Worm (Caenorhabditis elegans) whole organism, L1 larva: ENCODE measurements around the gene puf-7.

Experiments
- C04F5.9 ChIP-seq: sonication (generic microtip); optimal IDR thresholded peaks from 2 replicates; lab custom pipeline; 2016; ENCODE audit warnings: missing genetic modification characterization, missing compliant biosample characterization
- C16A3.4 ChIP-seq: fragments of 150-350 bp; optimal IDR thresholded peaks from 2 replicates; lab custom pipeline; 2014; ENCODE audit warnings: missing biosample characterization, missing genetic modification characterization
- C34B4.2 ChIP-seq: sonication (generic microtip); optimal IDR thresholded peaks from 2 replicates; lab custom pipeline; 2017; ENCODE audit warnings: mild to moderate bottlenecking, missing genetic modification characterization, missing compliant biosample characterization
- F16B12.6 ChIP-seq: fragments of 150-350 bp; optimal IDR thresholded peaks from 2 replicates; lab custom pipeline; 2014; ENCODE audit warnings: missing biosample characterization, missing genetic modification characterization
- Y116A8C.19 ChIP-seq: sonication (generic microtip); optimal IDR thresholded peaks from 2 replicates; lab custom pipeline; 2016; ENCODE audit warnings: missing compliant biosample characterization, missing genetic modification characterization, borderline replicate concordance
- ceh-63 ChIP-seq: fragments of 200-800 bp; sonication (Bioruptor generic); optimal IDR thresholded peaks from 2 replicates; lab custom pipeline; 2018; ENCODE audit warnings: mild to moderate bottlenecking, missing genetic modification characterization, missing compliant biosample characterization
- ceh-8 ChIP-seq: fragments of 200-800 bp; sonication (Bioruptor generic); optimal IDR thresholded peaks from 2 replicates; lab custom pipeline; 2018; ENCODE audit warnings: mild to moderate bottlenecking, missing genetic modification characterization, moderate library complexity, missing compliant biosample characterization
- dsc-1 ChIP-seq: sonication (generic microtip); optimal IDR thresholded peaks from 2 replicates; lab custom pipeline; 2016; ENCODE audit warnings: mild to moderate bottlenecking, missing genetic modification characterization, missing compliant biosample characterization
- efl-1 ChIP-seq, 4 experiments: fragments of 150-350 bp; optimal IDR thresholded peaks in 3 of 4; peaks in 1 of 4; 1 replicate in 1 of 4; 2 replicates in 3 of 4; lab custom pipeline; 2014; ENCODE audit warnings: missing biosample characterization in 2 of 4, missing genetic modification characterization in 2 of 4, missing genetic modification reagents in 2 of 4
- efl-3 ChIP-seq: fragments of 200-800 bp; sonication (Bioruptor generic); optimal IDR thresholded peaks from 2 replicates; lab custom pipeline; 2018; ENCODE audit warnings: mild to moderate bottlenecking, missing genetic modification characterization, missing compliant biosample characterization
- elt-3 ChIP-seq, 6 experiments: fragments of 150-350 bp in 1 of 6; sonication (generic microtip); optimal IDR thresholded peaks; 2 replicates each; lab custom pipeline; 2017 to 2018; ENCODE audit warnings: missing biosample characterization in 6 of 6, missing genetic modification characterization in 6 of 6, inconsistent platforms in 1 of 6
- fkh-4 ChIP-seq: sonication (generic microtip); optimal IDR thresholded peaks from 2 replicates; lab custom pipeline; 2016; ENCODE audit warnings: missing compliant biosample characterization, missing genetic modification characterization, borderline replicate concordance
- fos-1 ChIP-seq: fragments of 150-350 bp; optimal IDR thresholded peaks from 2 replicates; lab custom pipeline; 2014; ENCODE audit warnings: missing biosample characterization, missing genetic modification characterization
- hlh-17 ChIP-seq: fragments of 200-800 bp; sonication (Bioruptor generic); optimal IDR thresholded peaks from 2 replicates; lab custom pipeline; 2018; ENCODE audit warnings: missing genetic modification characterization, mild to moderate bottlenecking, missing compliant biosample characterization, moderate library complexity, borderline replicate concordance
- hpl-2 ChIP-seq: fragments of 150-350 bp; optimal IDR thresholded peaks from 2 replicates; lab custom pipeline; 2014; ENCODE audit warnings: missing biosample characterization, missing genetic modification reagents, missing genetic modification characterization
- lin-13 ChIP-seq: fragments of 150-350 bp; optimal IDR thresholded peaks from 2 replicates; lab custom pipeline; 2014; ENCODE audit warnings: missing biosample characterization, missing genetic modification reagents, missing genetic modification characterization
- lin-14 ChIP-seq: fragments of 200-800 bp; sonication (Bioruptor generic); optimal IDR thresholded peaks from 2 replicates; lab custom pipeline; 2018; ENCODE audit warnings: mild to moderate bottlenecking, missing genetic modification characterization, moderate library complexity, missing compliant biosample characterization
- lin-35 ChIP-seq, 2 experiments: fragments of 150-350 bp; optimal IDR thresholded peaks; 2 replicates each; lab custom pipeline; 2014; ENCODE audit warnings: missing biosample characterization in 2 of 2, missing genetic modification characterization in 2 of 2, missing genetic modification reagents in 2 of 2
- lin-39 ChIP-seq: fragments of 150-350 bp; optimal IDR thresholded peaks from 2 replicates; lab custom pipeline; 2014; ENCODE audit warnings: missing biosample characterization, missing genetic modification reagents, missing genetic modification characterization
- lsy-2 ChIP-seq, 2 experiments: fragments of 150-350 bp; optimal IDR thresholded peaks; 2 replicates each; lab custom pipeline; 2014; ENCODE audit warnings: missing biosample characterization in 2 of 2, missing genetic modification characterization in 2 of 2
- nhr-11 ChIP-seq: fragments of 150-350 bp; optimal IDR thresholded peaks from 2 replicates; lab custom pipeline; 2014; ENCODE audit warnings: missing biosample characterization, missing genetic modification characterization
- nhr-20 ChIP-seq: sonication (generic microtip); optimal IDR thresholded peaks from 2 replicates; lab custom pipeline; 2016; ENCODE audit warnings: mild to moderate bottlenecking, missing genetic modification characterization, missing compliant biosample characterization
- nhr-237 ChIP-seq: fragments of 150-350 bp; optimal IDR thresholded peaks from 2 replicates; lab custom pipeline; 2014; ENCODE audit warnings: missing biosample characterization, missing genetic modification characterization
- nhr-84 ChIP-seq: sonication (generic microtip); optimal IDR thresholded peaks from 2 replicates; lab custom pipeline; 2017; ENCODE audit warnings: missing biosample characterization, missing genetic modification characterization
- nhr-90 ChIP-seq: sonication (generic microtip); optimal IDR thresholded peaks from 2 replicates; lab custom pipeline; 2016; ENCODE audit warnings: mild to moderate bottlenecking, missing genetic modification characterization, missing compliant biosample characterization; ENCODE audit not compliant: poor library complexity
- pqm-1 ChIP-seq: sonication (generic microtip); optimal IDR thresholded peaks from 3 replicates; lab custom pipeline; 2017; ENCODE audit warnings: missing biosample characterization, missing genetic modification characterization
- rnt-1 ChIP-seq: sonication (generic microtip); optimal IDR thresholded peaks from 2 replicates; lab custom pipeline; 2016; ENCODE audit warnings: mild to moderate bottlenecking, missing genetic modification characterization, moderate library complexity, missing compliant biosample characterization
- snpc-4 ChIP-seq: fragments of 150-350 bp; optimal IDR thresholded peaks from 2 replicates; lab custom pipeline; 2014; ENCODE audit warnings: missing biosample characterization, missing genetic modification characterization
- snu-23 ChIP-seq: sonication (generic microtip); optimal IDR thresholded peaks from 2 replicates; lab custom pipeline; 2016; ENCODE audit warnings: missing genetic modification characterization, missing compliant biosample characterization
- sox-4 ChIP-seq: sonication (generic microtip); optimal IDR thresholded peaks from 2 replicates; lab custom pipeline; 2016; ENCODE audit warnings: missing genetic modification characterization, missing compliant biosample characterization
- sptf-1 ChIP-seq: fragments of 150-350 bp; optimal IDR thresholded peaks from 2 replicates; lab custom pipeline; 2014; ENCODE audit warnings: missing biosample characterization, missing genetic modification characterization
- tlp-1 ChIP-seq: fragments of 150-350 bp; optimal IDR thresholded peaks from 2 replicates; lab custom pipeline; 2014; ENCODE audit warnings: missing biosample characterization, missing genetic modification characterization
- unc-130 ChIP-seq: fragments of 150-350 bp; optimal IDR thresholded peaks from 2 replicates; lab custom pipeline; 2017; ENCODE audit warnings: missing biosample characterization, missing genetic modification characterization, inconsistent platforms
- unc-30 ChIP-seq: sonication (generic microtip); optimal IDR thresholded peaks from 2 replicates; lab custom pipeline; 2017; ENCODE audit warnings: missing biosample characterization, missing genetic modification characterization
- unc-86 ChIP-seq: sonication (generic microtip); optimal IDR thresholded peaks from 2 replicates; lab custom pipeline; 2016; ENCODE audit warnings: missing genetic modification characterization, missing compliant biosample characterization
- zip-4 ChIP-seq: fragments of 200-800 bp; sonication (Bioruptor generic); optimal IDR thresholded peaks from 2 replicates; lab custom pipeline; 2018; ENCODE audit warnings: mild to moderate bottlenecking, missing genetic modification characterization, moderate library complexity, missing compliant biosample characterization
- ztf-4 ChIP-seq: fragments of 150-350 bp; optimal IDR thresholded peaks from 2 replicates; lab custom pipeline; 2014; ENCODE audit warnings: missing biosample characterization, missing genetic modification characterization

The puf-7 gene

DNA sequence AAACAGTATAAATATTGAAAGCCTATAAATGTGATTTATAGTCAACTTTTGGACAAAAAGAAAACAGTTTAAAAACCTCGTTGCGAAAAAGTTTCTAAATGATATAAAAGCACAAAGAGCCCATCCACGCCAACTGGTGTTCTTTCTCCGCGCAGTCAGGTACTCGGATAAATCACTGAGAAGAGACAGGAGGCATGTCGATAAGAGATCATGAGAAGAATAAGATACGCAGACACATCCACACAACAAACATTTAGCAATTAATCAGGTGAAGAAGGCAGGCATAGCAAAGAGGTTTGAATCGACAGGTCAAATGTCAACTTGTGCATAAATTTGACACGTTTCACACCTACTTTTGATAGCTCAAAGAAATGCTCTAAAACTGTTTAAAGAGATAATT lies 21.2 kb downstream of the puf-7 start:
- TF ChIP-seq lin-14 (peak; percentile 59), unc-130 (tag; lab: Kevin White, UChicago) (peak; percentile 2), lin-13 (GFP tag; lab: Kevin White, UChicago) (no peak), rnt-1 (tag; lab: Kevin White, UChicago) (peak; percentile 56), lsy-2 (tag; optimal IDR thresholded peaks at IDR 0.05; lab: Kevin White, UChicago) (peak in 1 of 2 experiments; percentile 1), sptf-1 (tag; lab: Kevin White, UChicago) (no peak)

- TF ChIP-seq ceh-63 (GFP tag; lab: Kevin White, UChicago), result no peak
- no peak for TF ChIP-seq nhr-90
- no peak for TF ChIP-seq tlp-1 (tag; lab: Kevin White, UChicago)
- TF ChIP-seq nhr-237, result no peak
- TF ChIP-seq nhr-11 (tag; lab: Kevin White, UChicago), result no peak
- no peak for TF ChIP-seq lin-13 (GFP tag; lab: Kevin White, UChicago)
- no peak for TF ChIP-seq fos-1 (tag; lab: Kevin White, UChicago)
- TF ChIP-seq snu-23 (GFP tag; lab: Kevin White, UChicago), result no peak
- no peak for TF ChIP-seq nhr-84 (tag; lab: Kevin White, UChicago)
- no peak for TF ChIP-seq efl-3 (GFP tag; lab: Kevin White, UChicago)
- TF ChIP-seq C16A3.4 (tag; lab: Kevin White, UChicago), result no peak
- no peak for TF ChIP-seq elt-3 (tag; optimal IDR thresholded peaks at IDR 0.05; lab: Kevin White, UChicago)
- TF ChIP-seq, all 84 proteins: peak for 0
These were observed 28.3 kb downstream of the puf-7 start for ce11 chrIV:5514789-5515188.

DNA sequence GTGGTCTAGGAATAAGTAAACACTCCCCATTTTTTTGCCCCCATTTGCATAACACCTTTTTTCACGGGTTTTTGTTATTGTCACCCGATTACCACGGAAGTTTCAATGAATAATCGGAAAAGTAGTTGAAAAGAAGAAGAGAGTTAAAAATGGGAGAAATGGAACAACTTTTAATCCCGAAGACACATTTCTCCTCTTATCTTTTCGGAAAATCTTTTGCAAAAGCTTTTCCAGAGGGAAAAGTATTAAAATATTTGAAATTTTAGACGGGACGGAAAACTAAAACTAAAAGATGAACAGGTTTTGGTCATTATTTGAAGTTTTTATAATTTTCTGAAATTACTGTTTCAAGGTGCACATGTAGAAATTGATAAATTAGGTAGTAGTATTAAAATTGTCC lies 32.5 kb downstream of the puf-7 start:
- TF ChIP-seq lin-39 (tag; lab: Kevin White, UChicago), result no peak
- TF ChIP-seq fkh-4, result no peak
- no peak for TF ChIP-seq snpc-4 (tag; lab: Kevin White, UChicago)
- no peak for TF ChIP-seq rnt-1 (tag; lab: Kevin White, UChicago)
- no peak for TF ChIP-seq hlh-17
- TF ChIP-seq C04F5.9 (tag; lab: Kevin White, UChicago), result no peak
- no peak for TF ChIP-seq elt-3 (tag; optimal IDR thresholded peaks at IDR 0.05; lab: Kevin White, UChicago)
- TF ChIP-seq sox-4 (tag; lab: Kevin White, UChicago), result no peak
- TF ChIP-seq zip-4 (GFP tag; lab: Kevin White, UChicago), result no peak
- TF ChIP-seq Y116A8C.19 (tag; lab: Kevin White, UChicago), result no peak
- TF ChIP-seq hpl-2 (GFP tag; lab: Kevin White, UChicago), result no peak
- no peak for TF ChIP-seq ztf-4
- TF ChIP-seq ceh-63 (GFP tag; lab: Kevin White, UChicago), result no peak
- TF ChIP-seq efl-1 (optimal IDR thresholded peaks at IDR 0.05; lab: Kevin White, UChicago), result no peak
- no peak for TF ChIP-seq efl-1 (GFP tag; optimal IDR thresholded peaks at IDR 0.05 in 1 of 2; lab: Kevin White, UChicago)

DNA sequence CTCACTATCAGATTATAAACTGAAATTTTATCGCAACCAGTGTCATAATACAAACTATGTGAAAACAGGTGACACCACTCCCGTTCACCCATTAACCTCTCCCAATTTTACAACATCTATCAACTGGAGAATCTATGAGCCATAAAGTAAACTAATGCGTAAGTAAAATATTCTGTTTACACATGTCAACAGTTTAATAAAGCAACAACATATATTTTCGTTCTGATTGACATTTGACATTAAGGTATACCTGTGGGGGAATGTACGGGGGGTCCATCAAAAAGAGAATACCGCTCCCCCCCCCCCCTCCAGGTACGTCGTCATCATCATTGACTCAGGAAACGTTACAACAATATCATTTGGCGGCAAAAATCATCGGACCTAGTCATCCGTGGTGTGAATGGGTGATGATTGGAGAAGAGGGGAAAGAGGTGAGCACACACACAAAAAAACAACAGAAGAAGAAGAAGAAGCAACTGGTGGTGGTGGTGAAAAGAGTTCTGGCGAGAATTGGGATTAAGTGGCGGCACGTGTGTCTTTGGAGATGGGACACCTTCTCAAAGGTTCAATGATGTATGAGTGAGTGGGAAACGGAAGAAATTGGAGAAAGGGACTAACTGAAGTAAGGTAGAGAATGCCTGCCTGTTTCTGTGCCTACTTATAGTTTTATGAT lies 40.3 kb downstream of the puf-7 start:
- TF ChIP-seq lin-14, result no peak
- no peak for TF ChIP-seq lin-35 (GFP tag; optimal IDR thresholded peaks at IDR 0.05; lab: Kevin White, UChicago)
- TF ChIP-seq rnt-1 (tag; lab: Kevin White, UChicago), result no peak
- TF ChIP-seq snu-23 (GFP tag; lab: Kevin White, UChicago), result no peak
- no peak for TF ChIP-seq F16B12.6 (tag; lab: Kevin White, UChicago)
- TF ChIP-seq unc-30 (tag; lab: Kevin White, UChicago), result no peak
- no peak for TF ChIP-seq ceh-8 (GFP tag; lab: Kevin White, UChicago)

DNA sequence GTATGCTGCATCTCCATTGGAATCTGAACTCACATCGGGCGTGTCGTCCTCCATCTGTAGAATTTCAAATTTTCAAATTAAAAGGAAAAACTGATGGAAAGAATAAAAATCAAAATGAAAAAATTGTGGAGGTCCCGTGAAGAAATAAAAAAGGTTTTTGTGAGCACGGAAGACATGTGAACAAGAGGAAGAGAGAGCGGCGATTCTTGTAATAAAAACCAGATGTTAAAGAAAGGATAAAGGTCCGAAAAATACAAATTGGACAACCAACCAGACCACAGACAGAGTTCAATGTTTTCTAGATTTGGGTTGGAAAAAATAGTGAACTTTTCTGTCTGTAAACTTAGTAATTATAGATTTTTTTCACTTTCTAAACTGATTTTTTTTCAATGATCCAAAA lies 41.8 kb downstream of the puf-7 start, which contains the start of gene unc-5:
Gene unc-5, minus strand, starts transcription at position 54 of the 400 bp plus-strand sequence.
- TF ChIP-seq nhr-11 (tag; lab: Kevin White, UChicago) (no peak), unc-86 (no peak), C34B4.2 (no peak), fos-1 (tag; lab: Kevin White, UChicago) (no peak), pqm-1 (tag; lab: Kevin White, UChicago) (no peak), fkh-4 (peak; percentile 73), efl-1 (optimal IDR thresholded peaks at IDR 0.05; lab: Kevin White, UChicago) (no peak), efl-1 (GFP tag; optimal IDR thresholded peaks at IDR 0.05 in 1 of 2; lab: Kevin White, UChicago) (peak in 1 of 2 experiments; percentile 6), sox-4 (tag; lab: Kevin White, UChicago) (no peak), nhr-20 (no peak), tlp-1 (tag; lab: Kevin White, UChicago) (no peak), dsc-1 (tag; lab: Kevin White, UChicago) (peak; percentile 90)
